Worm (Caenorhabditis elegans) whole organism, early embryonic: ENCODE measurements around the gene C27B7.7.

Source experiments
- F13C5.2 ChIP-seq: sonication (generic microtip); optimal IDR thresholded peaks from 2 replicates; lab custom pipeline; 2017; ENCODE audit warnings: mild to moderate bottlenecking, missing genetic modification characterization, inconsistent platforms, missing compliant biosample characterization
- ama-1 ChIP-seq: fragments of 150-350 bp; optimal IDR thresholded peaks from 2 replicates; lab custom pipeline; 2014
- ceh-36 ChIP-seq: sonication (generic microtip); optimal IDR thresholded peaks from 2 replicates; lab custom pipeline; 2016; ENCODE audit warnings: missing genetic modification characterization, inconsistent platforms, missing compliant biosample characterization
- ets-7 ChIP-seq: sonication (generic microtip); optimal IDR thresholded peaks from 2 replicates; lab custom pipeline; 2016; ENCODE audit warnings: missing genotype, missing genetic modification characterization, missing compliant biosample characterization
- scrt-1 ChIP-seq: fragments of 200-800 bp; sonication (Bioruptor generic); IDR thresholded peaks from 2 replicates; pipeline ENCODE4 v1.3.6; 2022; ENCODE audit warnings: missing genetic modification characterization, missing compliant biosample characterization
- sea-1 ChIP-seq: fragments of 200-800 bp; sonication (Bioruptor generic); conservative IDR thresholded peaks from 2 replicates; pipeline ENCODE4 v1.3.6; 2022; ENCODE audit warnings: missing genetic modification characterization, missing compliant biosample characterization
- tbx-11 ChIP-seq: fragments of 200-800 bp; sonication (Bioruptor generic); IDR thresholded peaks from 2 replicates; pipeline ENCODE4 v1.3.6; 2022; ENCODE audit warnings: missing genetic modification characterization, missing compliant biosample characterization

ce11 chrIV:8906164-8906563 lies 679 bp upstream of the C27B7.7 start, which contains the start of gene C27B7.6:
- TF ChIP-seq tbx-11 (GFP tag; lab: Robert Waterston, UW) (no peak), ets-7 (tag; lab: Kevin White, UChicago) (no peak), sea-1 (GFP tag; lab: Robert Waterston, UW) (no peak), scrt-1 (GFP tag; lab: Robert Waterston, UW) (no peak), F13C5.2 (tag; lab: Kevin White, UChicago) (no peak), ama-1 (lab: Kevin White, UChicago) (no peak), ceh-36 (tag; lab: Kevin White, UChicago) (no peak)
